Fruit fly (Drosophila melanogaster): ENCODE measurements around the gene CG11857.
A peak's percentile ranks its signal among the peaks of the same experiment; 100 is the strongest.

The CG11857 gene

dm6 chr3R:25247379-25247869 is 11.3 kb upstream of the CG11857 start, which contains the start of the genes RpS27 and Nup37 (continued):
- TF ChIP-seq odd (GFP tag; optimal IDR thresholded peaks at IDR 0.05): peak; percentile 99
- TF ChIP-seq Rx (GFP tag; IDR thresholded peaks at IDR 0.05): peak; percentile 98
- TF ChIP-seq Med (GFP tag): peak; percentile 100
- TF ChIP-seq HLH54F (GFP tag; optimal IDR thresholded peaks at IDR 0.05): peak; percentile 98
- peak; percentile 94 for TF ChIP-seq D19B (GFP tag; optimal IDR thresholded peaks at IDR 0.05)
- TF ChIP-seq luna (GFP tag; optimal IDR thresholded peaks at IDR 0.05): peak; percentile 98
- TF ChIP-seq bcd (GFP tag; optimal IDR thresholded peaks at IDR 0.05): peak; percentile 100
- TF ChIP-seq E2f2 (GFP tag; IDR thresholded peaks at IDR 0.05): peak; percentile 85
- peak; percentile 95 for TF ChIP-seq sisA (GFP tag; IDR thresholded peaks at IDR 0.05)
- TF ChIP-seq CG2889 (GFP tag; IDR thresholded peaks at IDR 0.05): peak; percentile 94
- TF ChIP-seq CG17186 (GFP tag; optimal IDR thresholded peaks at IDR 0.05): peak; percentile 96
- peak; percentile 94 for TF ChIP-seq CG1024 (GFP tag; IDR thresholded peaks at IDR 0.05)
- no peak for TF ChIP-seq vnd (GFP tag; IDR thresholded peaks at IDR 0.05; ENCODE audit: partially characterized antibody)
- TF ChIP-seq sr (GFP tag; IDR thresholded peaks at IDR 0.05): peak; percentile 98
- no peak for TF ChIP-seq hbn (GFP tag; IDR thresholded peaks at IDR 0.05; ENCODE audit: partially characterized antibody)
- peak; percentile 99 for TF ChIP-seq CG11456 (GFP tag; IDR thresholded peaks at IDR 0.05)
- peak; percentile 82 for TF ChIP-seq CG7928 (GFP tag; optimal IDR thresholded peaks at IDR 0.05)
- peak; percentile 100 for TF ChIP-seq Ets65A (GFP tag)
- TF ChIP-seq BEAF-32 (GFP tag; optimal IDR thresholded peaks at IDR 0.05): peak; percentile 67
- peak; percentile 98 for TF ChIP-seq Hsf (GFP tag; optimal IDR thresholded peaks at IDR 0.05)
- TF ChIP-seq Hr51 (GFP tag; optimal IDR thresholded peaks at IDR 0.05): peak; percentile 92 to 99
- TF ChIP-seq CG12299 (tag; optimal IDR thresholded peaks at IDR 0.05): peak; percentile 93
- TF ChIP-seq her (GFP tag; optimal IDR thresholded peaks at IDR 0.05): peak; percentile 97
- peak; percentile 94 for TF ChIP-seq kah (GFP tag; optimal IDR thresholded peaks at IDR 0.05)
- TF ChIP-seq dysf (GFP tag; IDR thresholded peaks at IDR 0.05): peak; percentile 96
- peak; percentile 96 for TF ChIP-seq tio (GFP tag; optimal IDR thresholded peaks at IDR 0.05)
- peak; percentile 99 for TF ChIP-seq CrebB (tag; optimal IDR thresholded peaks at IDR 0.05)
- TF ChIP-seq crol (GFP tag; IDR thresholded peaks at IDR 0.05): peak; percentile 78; the same call in 1 of the 2 replicates
- peak; percentile 98 for TF ChIP-seq CG10431 (GFP tag; optimal IDR thresholded peaks at IDR 0.05)
- TF ChIP-seq CG8478 (optimal IDR thresholded peaks at IDR 0.05): no peak
- peak; percentile 99 for TF ChIP-seq emc (GFP tag; optimal IDR thresholded peaks at IDR 0.05)
- peak; percentile 99 for TF ChIP-seq Meics (GFP tag; optimal IDR thresholded peaks at IDR 0.05)
- peak; percentile 64 for TF ChIP-seq Sin3A (optimal IDR thresholded peaks at IDR 0.05)
- TF ChIP-seq unc-4 (GFP tag; IDR thresholded peaks at IDR 0.05; ENCODE audit: partially characterized antibody): 0 out of 2 replicates have a peak, but pooled peaks have one; percentile 21
- TF ChIP-seq zfh1 (GFP tag; IDR thresholded peaks at IDR 0.05): peak; percentile 98
- TF ChIP-seq Dip2 (GFP tag; IDR thresholded peaks at IDR 0.05): 0 out of 2 replicates have a peak, but pooled peaks have one; percentile 14
- TF ChIP-seq CG15696 (tag; optimal IDR thresholded peaks at IDR 0.05): peak; percentile 81
- peak; percentile 91 for TF ChIP-seq dmrt99B (tag; optimal IDR thresholded peaks at IDR 0.05)
- peak; percentile 99 for TF ChIP-seq pb (GFP tag; optimal IDR thresholded peaks at IDR 0.05)
- TF ChIP-seq Mrtf (GFP tag; IDR thresholded peaks at IDR 0.05): peak; percentile 96
- TF ChIP-seq da (GFP tag; optimal IDR thresholded peaks at IDR 0.05): peak; percentile 99
- peak; percentile 94 for TF ChIP-seq CG6683 (GFP tag; optimal IDR thresholded peaks at IDR 0.05)
- peak; percentile 91 for TF ChIP-seq pnt (GFP tag; optimal IDR thresholded peaks at IDR 0.05)
- peak; percentile 68; the same call in 1 of the 2 replicates for TF ChIP-seq Lim3 (GFP tag; IDR thresholded peaks at IDR 0.05)
- no peak for TF ChIP-seq eve (GFP tag; optimal IDR thresholded peaks at IDR 0.05)
- TF ChIP-seq CG10321 (GFP tag; IDR thresholded peaks at IDR 0.05): peak; percentile 84
- peak; percentile 91 for TF ChIP-seq CG9215 (GFP tag; IDR thresholded peaks at IDR 0.05)
- peak; percentile 99 for TF ChIP-seq CG18619 (GFP tag; optimal IDR thresholded peaks at IDR 0.05)
- TF ChIP-seq pfk (GFP tag; optimal IDR thresholded peaks at IDR 0.05): peak; percentile 90
- peak; percentile 99 for TF ChIP-seq Side (GFP tag; optimal IDR thresholded peaks at IDR 0.05)
- peak; percentile 95 for TF ChIP-seq CG10147 (GFP tag; optimal IDR thresholded peaks at IDR 0.05)
- TF ChIP-seq Drgx (GFP tag; IDR thresholded peaks at IDR 0.05): peak; percentile 75
